Fruit fly (Drosophila melanogaster): ENCODE results near the gene AIF.
A peak's percentile ranks its signal among the peaks of the same experiment; 100 is the strongest.

AIF gene

DNA sequence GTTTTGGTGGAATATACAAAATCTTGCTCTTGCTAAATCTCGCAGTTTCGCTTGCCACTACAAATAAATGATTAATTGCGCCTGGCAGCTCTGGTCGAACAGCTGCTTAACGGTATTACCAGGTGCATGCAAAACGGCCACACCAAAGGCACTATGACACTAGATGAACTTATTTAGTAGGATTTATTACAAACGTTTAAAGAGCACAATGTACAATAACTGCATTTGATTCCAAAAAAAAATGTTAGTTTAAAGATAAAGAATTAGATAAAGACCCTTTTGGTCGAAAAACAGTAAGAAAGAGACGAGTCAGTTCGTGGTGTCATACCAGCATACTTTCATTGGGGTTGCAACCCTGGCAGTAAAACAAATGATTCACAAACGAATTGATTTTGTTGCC, 4.3 kb upstream of the AIF start, which contains the start of the genes CG11723 and Tbcd (continued):
- peak; percentile 82 for TF ChIP-seq CG30431 (GFP tag; optimal IDR thresholded peaks at IDR 0.05)
- peak; percentile 72 for TF ChIP-seq dm (GFP tag; optimal IDR thresholded peaks at IDR 0.05)
- TF ChIP-seq oc (tag; optimal IDR thresholded peaks at IDR 0.05), result no peak
- peak; percentile 81 for TF ChIP-seq ssp (GFP tag; IDR thresholded peaks at IDR 0.05)
- no peak for TF ChIP-seq tna (GFP tag; IDR thresholded peaks at IDR 0.05; ENCODE audit: partially characterized antibody)
- TF ChIP-seq CG13287 (GFP tag; IDR thresholded peaks at IDR 0.05; ENCODE audit: partially characterized antibody), result peak; percentile 64
- TF ChIP-seq YL-1 (GFP tag; optimal IDR thresholded peaks at IDR 0.05), result peak; percentile 89
- peak; percentile 82 for TF ChIP-seq pnt (GFP tag; optimal IDR thresholded peaks at IDR 0.05)
- TF ChIP-seq gcm2 (GFP tag; optimal IDR thresholded peaks at IDR 0.05), result peak; percentile 73
- peak; percentile 22 for TF ChIP-seq fd64A (GFP tag; optimal IDR thresholded peaks at IDR 0.05)
- TF ChIP-seq CG12236 (GFP tag; optimal IDR thresholded peaks at IDR 0.05), result peak; percentile 69
- no peak for TF ChIP-seq fru (optimal IDR thresholded peaks at IDR 0.05)
- no peak for TF ChIP-seq usp (GFP tag; optimal IDR thresholded peaks at IDR 0.05)
- TF ChIP-seq eve (GFP tag; optimal IDR thresholded peaks at IDR 0.05), result no peak
- peak; percentile 48 to 88 for TF ChIP-seq bsh (GFP tag; optimal IDR thresholded peaks at IDR 0.05)
- no peak; the same call in none of the 2 replicates for TF ChIP-seq Bgb (GFP tag; IDR thresholded peaks at IDR 0.05; ENCODE audit: partially characterized antibody)
- peak; percentile 63 for TF ChIP-seq Ravus (GFP tag; IDR thresholded peaks at IDR 0.05)
- peak; percentile 86 for TF ChIP-seq croc (GFP tag; conservative IDR thresholded peaks at IDR 0.05)
- peak; percentile 59 for TF ChIP-seq CG6683 (GFP tag; optimal IDR thresholded peaks at IDR 0.05)
- peak; percentile 88 for TF ChIP-seq CG8388 (GFP tag; optimal IDR thresholded peaks at IDR 0.05)
- peak; percentile 80 for TF ChIP-seq Nf-YA (GFP tag; IDR thresholded peaks at IDR 0.05)
- peak; percentile 96 for TF ChIP-seq ci (GFP tag; IDR thresholded peaks at IDR 0.05)
- peak; percentile 78 for TF ChIP-seq da (GFP tag; optimal IDR thresholded peaks at IDR 0.05)
- peak; percentile 75 for TF ChIP-seq crc (GFP tag; optimal IDR thresholded peaks at IDR 0.05)
- TF ChIP-seq Dip2 (GFP tag; IDR thresholded peaks at IDR 0.05), result peak; percentile 42; the same call in 1 of the 2 replicates
- TF ChIP-seq CG31365 (tag; optimal IDR thresholded peaks at IDR 0.05), result no peak
- TF ChIP-seq CG4424 (GFP tag; optimal IDR thresholded peaks at IDR 0.05), result peak; percentile 82
- TF ChIP-seq ewg (GFP tag; optimal IDR thresholded peaks at IDR 0.05), result no peak
- TF ChIP-seq Bdp1 (GFP tag; optimal IDR thresholded peaks at IDR 0.05), result peak; percentile 84
- peak; percentile 66 for TF ChIP-seq CG34224 (GFP tag; IDR thresholded peaks at IDR 0.05; ENCODE audit: partially characterized antibody)
- no peak for TF ChIP-seq HLH4C (GFP tag; IDR thresholded peaks at IDR 0.05; ENCODE audit: partially characterized antibody)
- TF ChIP-seq CG9727 (GFP tag; optimal IDR thresholded peaks at IDR 0.05), result peak; percentile 85
- TF ChIP-seq amos (GFP tag; IDR thresholded peaks at IDR 0.05; ENCODE audit: partially characterized antibody), result 0 out of 2 replicates have a peak, but pooled peaks have one; percentile 15
- peak; percentile 80 for TF ChIP-seq CG1024 (GFP tag; IDR thresholded peaks at IDR 0.05)
- peak; percentile 94 for TF ChIP-seq Neu2 (GFP tag; optimal IDR thresholded peaks at IDR 0.05; ENCODE audit: borderline replicate concordance)
- TF ChIP-seq lmd (GFP tag; IDR thresholded peaks at IDR 0.05), result peak; percentile 92
- no peak for TF ChIP-seq odd (GFP tag; optimal IDR thresholded peaks at IDR 0.05)
- TF ChIP-seq MTF-1 (GFP tag; optimal IDR thresholded peaks at IDR 0.05; ENCODE audit: borderline replicate concordance), result peak; percentile 55
- no peak for TF ChIP-seq CG3281 (GFP tag; optimal IDR thresholded peaks at IDR 0.05)
- no peak for TF ChIP-seq Dfd (GFP tag; optimal IDR thresholded peaks at IDR 0.05)
- peak; percentile 61; the same call in 1 of the 2 replicates for TF ChIP-seq Poxn (GFP tag; IDR thresholded peaks at IDR 0.05)
- no peak for TF ChIP-seq Nf-YC (tag; optimal IDR thresholded peaks at IDR 0.05)
- no peak for TF ChIP-seq CG8281 (tag; optimal IDR thresholded peaks at IDR 0.05)
- TF ChIP-seq wdn (GFP tag; IDR thresholded peaks at IDR 0.05), result peak; percentile 84
- peak; percentile 91 for TF ChIP-seq CG2712 (tag; optimal IDR thresholded peaks at IDR 0.05)
- TF ChIP-seq Blimp-1 (GFP tag; optimal IDR thresholded peaks at IDR 0.05), result no peak
- peak; percentile 78 for TF ChIP-seq CG12104 (GFP tag; optimal IDR thresholded peaks at IDR 0.05)
- TF ChIP-seq B-H2 (GFP tag; optimal IDR thresholded peaks at IDR 0.05), result no peak
- peak; percentile 92 for TF ChIP-seq nmo (GFP tag; optimal IDR thresholded peaks at IDR 0.05)
- peak; percentile 29 for TF ChIP-seq Dp (GFP tag; optimal IDR thresholded peaks at IDR 0.05)
